Fruit fly (Drosophila melanogaster) whole organism, embryonic: Measurements from ENCODE around the gene trk.

Experiments used
- Antp ChIP-seq: fragments of 200-800 bp; sonication (Bioruptor generic); optimal IDR thresholded peaks from 3 replicates; lab custom pipeline; 2016; ENCODE audit warnings: missing biosample characterization, missing genetic modification characterization
- Atf-2 ChIP-seq: fragments of 200-800 bp; sonication (Bioruptor generic); optimal IDR thresholded peaks from 2 replicates; lab custom pipeline; 2016; ENCODE audit warnings: missing biosample characterization, missing genetic modification characterization
- Atf6 ChIP-seq: fragments of 200-800 bp; sonication (Bioruptor generic); IDR thresholded peaks from 2 replicates; pipeline ENCODE4 v1.3.6; 2022; ENCODE audit warnings: missing biosample characterization, missing genetic modification characterization
- Blimp-1 ChIP-seq: fragments of 200-800 bp; sonication (Bioruptor generic); optimal IDR thresholded peaks from 3 replicates; lab custom pipeline; 2018; ENCODE audit warnings: missing biosample characterization, missing genetic modification characterization, mild to moderate bottlenecking, moderate library complexity, missing genetic modification reagents
- CG10209 ChIP-seq: fragments of 200-800 bp; sonication (Bioruptor generic); optimal IDR thresholded peaks from 3 replicates; lab custom pipeline; 2017; ENCODE audit warnings: missing biosample characterization, mild to moderate bottlenecking, missing genetic modification characterization, missing genetic modification reagents
- CG11695 ChIP-seq: fragments of 200-800 bp; sonication (Bioruptor generic); IDR thresholded peaks from 3 replicates; pipeline ENCODE4 v1.3.6; 2022; ENCODE audit warnings: missing biosample characterization, missing genetic modification characterization
- CG13775 ChIP-seq: fragments of 200-800 bp; sonication (Bioruptor generic); optimal IDR thresholded peaks from 3 replicates; lab custom pipeline; 2017; ENCODE audit warnings: missing biosample characterization, mild to moderate bottlenecking, missing genetic modification characterization
- CG15479 ChIP-seq: fragments of 200-800 bp; sonication (Bioruptor generic); optimal IDR thresholded peaks from 3 replicates; lab custom pipeline; 2019; ENCODE audit warnings: missing biosample characterization, mild to moderate bottlenecking, missing genetic modification characterization, moderate library complexity
- CG18476 ChIP-seq: fragments of 200-800 bp; sonication (Bioruptor generic); optimal IDR thresholded peaks from 2 replicates; lab custom pipeline; 2016; ENCODE audit warnings: missing biosample characterization, mild to moderate bottlenecking, missing genetic modification characterization
- CG2116 ChIP-seq: fragments of 200-800 bp; sonication (Bioruptor generic); optimal IDR thresholded peaks from 3 replicates; lab custom pipeline; 2018; ENCODE audit warnings: missing biosample characterization, mild to moderate bottlenecking, missing genetic modification characterization
- CG30020 ChIP-seq: fragments of 200-800 bp; optimal IDR thresholded peaks from 2 replicates; lab custom pipeline; 2019; ENCODE audit warnings: missing biosample characterization, mild to moderate bottlenecking, missing genetic modification characterization, moderate library complexity
- CG32767 ChIP-seq: fragments of 200-800 bp; sonication (Bioruptor generic); IDR thresholded peaks from 2 replicates; pipeline ENCODE4 v1.3.6; 2022; ENCODE audit warnings: missing biosample characterization, missing genetic modification characterization
- CG33557 ChIP-seq: fragments of 200-800 bp; sonication (Bioruptor generic); optimal IDR thresholded peaks from 2 replicates; lab custom pipeline; 2019; ENCODE audit warnings: missing biosample characterization, mild to moderate bottlenecking, missing genetic modification characterization, moderate library complexity
- CG4820 ChIP-seq: fragments of 200-800 bp; sonication (Bioruptor generic); optimal IDR thresholded peaks from 3 replicates; lab custom pipeline; 2016; ENCODE audit warnings: missing biosample characterization, missing genetic modification characterization
- CG5245 ChIP-seq: fragments of 200-800 bp; sonication (Bioruptor generic); optimal IDR thresholded peaks from 3 replicates; lab custom pipeline; 2016; ENCODE audit warnings: missing biosample characterization, missing genetic modification characterization
- CkIIα-i1 ChIP-seq: fragments of 200-800 bp; sonication (Bioruptor generic); IDR thresholded peaks from 2 replicates; pipeline ENCODE4 v1.3.6; 2022; ENCODE audit warnings: missing biosample characterization, missing genetic modification characterization
- CoRest ChIP-seq: fragments of 200-800 bp; sonication (Bioruptor generic); optimal IDR thresholded peaks from 3 replicates; lab custom pipeline; 2018; ENCODE audit warnings: missing biosample characterization, mild to moderate bottlenecking, missing genetic modification characterization, moderate library complexity
- CrebB ChIP-seq: fragments of 200-800 bp; sonication (Bioruptor generic); optimal IDR thresholded peaks from 3 replicates; lab custom pipeline; 2018; ENCODE audit warnings: missing biosample characterization, mild to moderate bottlenecking, missing genetic modification characterization
- Deaf1 ChIP-seq: fragments of 200-800 bp; optimal IDR thresholded peaks from 3 replicates; lab custom pipeline; 2019; ENCODE audit warnings: missing biosample characterization, mild to moderate bottlenecking, missing genetic modification characterization, moderate library complexity
- Dek ChIP-seq: fragments of 200-800 bp; sonication (Bioruptor generic); optimal IDR thresholded peaks from 3 replicates; lab custom pipeline; 2019; ENCODE audit warnings: missing biosample characterization, mild to moderate bottlenecking, missing genetic modification characterization, moderate library complexity
- Hr3 ChIP-seq: fragments of 200-800 bp; sonication (Bioruptor generic); optimal IDR thresholded peaks from 3 replicates; lab custom pipeline; 2016; ENCODE audit warnings: missing biosample characterization, missing genetic modification characterization
- Jarid2 ChIP-seq: fragments of 200-800 bp; sonication (Bioruptor generic); optimal IDR thresholded peaks from 3 replicates; lab custom pipeline; 2017; ENCODE audit warnings: mild to moderate bottlenecking, missing biosample characterization, missing genetic modification reagents, missing genetic modification characterization
- MTF-1 ChIP-seq: fragments of 200-800 bp; sonication (Bioruptor generic); optimal IDR thresholded peaks from 2 replicates; lab custom pipeline; 2018; ENCODE audit warnings: missing biosample characterization, mild to moderate bottlenecking, missing genetic modification characterization, borderline replicate concordance
- Mad ChIP-seq: fragments of 200-800 bp; sonication (Bioruptor generic); optimal IDR thresholded peaks from 2 replicates; lab custom pipeline; 2016; ENCODE audit warnings: missing biosample characterization, missing genetic modification characterization
- NFAT ChIP-seq: fragments of 200-800 bp; sonication (Bioruptor generic); IDR thresholded peaks from 2 replicates; pipeline ENCODE4 v1.3.6; 2022; ENCODE audit warnings: missing biosample characterization, missing genetic modification characterization
- Nf-YC ChIP-seq: fragments of 200-800 bp; optimal IDR thresholded peaks from 3 replicates; lab custom pipeline; 2019; ENCODE audit warnings: missing biosample characterization, mild to moderate bottlenecking, missing genetic modification characterization, moderate library complexity
- Optix ChIP-seq: fragments of 200-800 bp; sonication (Bioruptor generic); IDR thresholded peaks from 3 replicates; pipeline ENCODE4 v1.3.6; 2022; ENCODE audit warnings: missing biosample characterization, missing genetic modification characterization
- TFAM ChIP-seq: fragments of 200-800 bp; sonication (Bioruptor generic); optimal IDR thresholded peaks from 2 replicates; lab custom pipeline; 2017; ENCODE audit warnings: missing biosample characterization, missing genetic modification characterization, inconsistent platforms
- Usf ChIP-seq: fragments of 200-800 bp; sonication (Bioruptor generic); optimal IDR thresholded peaks from 2 replicates; lab custom pipeline; 2017; ENCODE audit warnings: missing genotype, missing biosample characterization, missing genetic modification characterization
- bbx ChIP-seq: fragments of 200-800 bp; sonication (Bioruptor generic); IDR thresholded peaks from 2 replicates; pipeline ENCODE4 v1.3.6; 2022; ENCODE audit warnings: missing biosample characterization, missing genetic modification characterization; ENCODE audit not compliant: partially characterized antibody
- bigmax ChIP-seq: fragments of 200-800 bp; sonication (Bioruptor generic); optimal IDR thresholded peaks from 2 replicates; lab custom pipeline; 2018; ENCODE audit warnings: missing biosample characterization, mild to moderate bottlenecking, missing genetic modification characterization
- corto ChIP-seq: fragments of 200-800 bp; sonication (Bioruptor generic); optimal IDR thresholded peaks from 2 replicates; lab custom pipeline; 2016; ENCODE audit warnings: missing biosample characterization, mild to moderate bottlenecking, missing genetic modification characterization, moderate library complexity
- crp ChIP-seq, 2 experiments: fragments of 200-800 bp; sonication (Bioruptor generic); optimal IDR thresholded peaks; 2 replicates in 1 of 2; 3 replicates in 1 of 2; lab custom pipeline; 2017; ENCODE audit warnings: missing biosample characterization in 2 of 2, missing genetic modification characterization in 2 of 2, mild to moderate bottlenecking in 1 of 2, moderate library complexity in 1 of 2
- fd3F ChIP-seq: fragments of 200-800 bp; sonication (Bioruptor generic); optimal IDR thresholded peaks from 2 replicates; lab custom pipeline; 2018; ENCODE audit warnings: missing biosample characterization, mild to moderate bottlenecking, missing genetic modification characterization, moderate library complexity
- gce ChIP-seq: fragments of 200-800 bp; sonication (Bioruptor generic); IDR thresholded peaks from 3 replicates; pipeline ENCODE4 v1.3.6; 2022; ENCODE audit warnings: missing biosample characterization, missing genetic modification characterization
- gcm2 ChIP-seq: fragments of 200-800 bp; sonication (Bioruptor generic); optimal IDR thresholded peaks from 2 replicates; lab custom pipeline; 2016; ENCODE audit warnings: missing biosample characterization, missing genetic modification characterization
- gfzf ChIP-seq: fragments of 200-800 bp; sonication (Bioruptor generic); optimal IDR thresholded peaks from 2 replicates; lab custom pipeline; 2016; ENCODE audit warnings: missing biosample characterization, mild to moderate bottlenecking, missing genetic modification characterization, moderate library complexity
- gt ChIP-seq: fragments of 200-800 bp; sonication (Bioruptor generic); IDR thresholded peaks from 2 replicates; pipeline ENCODE4 v1.3.6; 2022; ENCODE audit warnings: missing biosample characterization, missing genetic modification characterization
- jing ChIP-seq: fragments of 200-800 bp; sonication (Bioruptor generic); optimal IDR thresholded peaks from 2 replicates; lab custom pipeline; 2018; ENCODE audit warnings: missing biosample characterization, mild to moderate bottlenecking, missing genetic modification characterization
- kni ChIP-seq: fragments of 200-800 bp; sonication (Bioruptor generic); optimal IDR thresholded peaks from 3 replicates; lab custom pipeline; 2017; ENCODE audit warnings: mild to moderate bottlenecking, missing biosample characterization, missing genetic modification reagents, missing genetic modification characterization
- maf-S ChIP-seq: fragments of 200-800 bp; sonication (Bioruptor generic); optimal IDR thresholded peaks from 2 replicates; lab custom pipeline; 2016; ENCODE audit warnings: missing biosample characterization, missing genetic modification characterization
- nau ChIP-seq: fragments of 200-800 bp; sonication (Bioruptor generic); optimal IDR thresholded peaks from 3 replicates; lab custom pipeline; 2017; ENCODE audit warnings: missing biosample characterization, mild to moderate bottlenecking, missing genetic modification characterization, missing genetic modification reagents
- odd ChIP-seq: fragments of 200-800 bp; sonication (Bioruptor generic); optimal IDR thresholded peaks from 2 replicates; lab custom pipeline; 2017; ENCODE audit warnings: missing biosample characterization, mild to moderate bottlenecking, missing genetic modification characterization
- pan ChIP-seq, 4 experiments: fragments of >200 bp in 3 of 4; fragments of 200-800 bp in 1 of 4; sonication (Bioruptor generic) in 1 of 4; optimal IDR thresholded peaks in 3 of 4; IDR thresholded peaks in 1 of 4; 2 replicates each; pipeline versions ENCODE4 v1.3.6 to Lab custom; 2017 to 2022; ENCODE audit warnings: missing biosample characterization in 2 of 4, missing genetic modification characterization in 2 of 4, mixed read lengths in 1 of 4
- run ChIP-seq: fragments of 200-800 bp; sonication (Bioruptor generic); optimal IDR thresholded peaks from 3 replicates; lab custom pipeline; 2018; ENCODE audit warnings: missing biosample characterization, mild to moderate bottlenecking, missing genetic modification characterization
- schlank ChIP-seq: fragments of 200-800 bp; sonication (Bioruptor generic); optimal IDR thresholded peaks from 2 replicates; lab custom pipeline; 2018; ENCODE audit warnings: missing biosample characterization, mild to moderate bottlenecking, missing genetic modification characterization
- sima ChIP-seq: fragments of 200-800 bp; sonication (Bioruptor generic); optimal IDR thresholded peaks from 2 replicates; lab custom pipeline; 2016; ENCODE audit warnings: missing biosample characterization, missing genetic modification characterization
- tgo ChIP-seq: fragments of 200-800 bp; sonication (Bioruptor generic); IDR thresholded peaks from 3 replicates; pipeline ENCODE4 v1.3.6; 2022; ENCODE audit warnings: missing biosample characterization, missing genetic modification characterization
- unpg ChIP-seq: fragments of 200-800 bp; sonication (Bioruptor generic); optimal IDR thresholded peaks from 3 replicates; lab custom pipeline; 2018; ENCODE audit warnings: missing biosample characterization, mild to moderate bottlenecking, missing genetic modification characterization, moderate library complexity
- yki ChIP-seq: fragments of >200 bp; optimal IDR thresholded peaks from 3 replicates; lab custom pipeline; 2018
- zf30C ChIP-seq: fragments of 200-800 bp; sonication (Bioruptor generic); optimal IDR thresholded peaks from 3 replicates; lab custom pipeline; 2018; ENCODE audit warnings: missing biosample characterization, mild to moderate bottlenecking, missing genetic modification characterization

trk gene

DNA sequence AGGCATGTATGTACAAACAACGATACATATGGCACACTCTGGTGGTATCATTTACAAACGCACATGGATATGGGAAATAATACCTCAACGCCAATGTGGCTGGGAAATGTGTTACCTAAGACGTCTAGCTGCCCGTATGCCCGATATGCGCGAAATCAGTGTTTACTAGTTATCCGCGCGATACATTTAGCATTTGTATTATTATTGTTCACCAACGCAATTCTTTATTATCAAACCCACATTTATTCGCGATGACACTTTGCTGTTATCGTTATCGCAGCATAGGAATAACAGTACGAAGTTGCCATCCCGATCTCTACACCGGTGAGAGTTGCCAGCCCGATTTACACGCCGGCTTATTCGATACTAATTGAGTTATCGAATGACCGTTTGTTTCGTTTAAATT lies 25.3 kb downstream of the trk start, which contains the start of gene chico (continued):
- TF ChIP-seq Dek (tag; lab: Kevin White, UChicago) = no peak
- no peak for TF ChIP-seq fd3F (GFP tag; lab: Kevin White, UChicago)
- no peak for TF ChIP-seq odd (GFP tag; lab: Kevin White, UChicago)
- no peak for TF ChIP-seq CkIIα-i1 (GFP tag; lab: Robert Waterston, UW)
- TF ChIP-seq CG30020 = peak; percentile 91
- TF ChIP-seq CG5245 = no peak
- TF ChIP-seq corto (GFP tag; lab: Kevin White, UChicago) = no peak
- TF ChIP-seq Deaf1 (tag; lab: Kevin White, UChicago) = no peak
- TF ChIP-seq CG32767 (GFP tag; lab: Robert Waterston, UW) = peak; percentile 71; the same call in 1 of the 2 replicates
- no peak for TF ChIP-seq Usf
- TF ChIP-seq yki = no peak
- no peak for TF ChIP-seq gcm2 (GFP tag; lab: Kevin White, UChicago)
- no peak for TF ChIP-seq gce (GFP tag; lab: Robert Waterston, UW)
- no peak for TF ChIP-seq Jarid2 (GFP tag; lab: Kevin White, UChicago)
- TF ChIP-seq CG33557 = no peak
- no peak for TF ChIP-seq kni
- TF ChIP-seq jing (GFP tag; lab: Kevin White, UChicago) = no peak
- TF ChIP-seq Antp (GFP tag; lab: Kevin White, UChicago) = no peak
- TF ChIP-seq Optix (GFP tag; lab: Robert Waterston, UW) = no peak
- no peak for TF ChIP-seq run (tag; lab: Kevin White, UChicago)
- no peak for TF ChIP-seq CG10209 (GFP tag; lab: Kevin White, UChicago)
- no peak for TF ChIP-seq CG15479 (GFP tag; lab: Kevin White, UChicago)
- no peak for TF ChIP-seq CG4820 (GFP tag; lab: Kevin White, UChicago)
- no peak for TF ChIP-seq crp (GFP tag; optimal IDR thresholded peaks at IDR 0.05; lab: Kevin White, UChicago)
- TF ChIP-seq nau (GFP tag; lab: Kevin White, UChicago) = no peak
- no peak for TF ChIP-seq sima
- TF ChIP-seq CoRest (tag; lab: Kevin White, UChicago) = no peak
- no peak for TF ChIP-seq zf30C (GFP tag; lab: Kevin White, UChicago)
- TF ChIP-seq MTF-1 = no peak
- no peak for TF ChIP-seq CG11695 (GFP tag; lab: Robert Waterston, UW)
- TF ChIP-seq unpg (GFP tag; lab: Kevin White, UChicago) = no peak
- TF ChIP-seq CG18476 (GFP tag; lab: Kevin White, UChicago) = no peak
- no peak for TF ChIP-seq tgo (GFP tag; lab: Robert Waterston, UW)
- no peak for TF ChIP-seq Blimp-1 (GFP tag; lab: Kevin White, UChicago)
- peak; percentile 74 for TF ChIP-seq bbx (GFP tag; lab: Robert Waterston, UW)
- TF ChIP-seq TFAM (GFP tag; lab: Kevin White, UChicago) = no peak
- TF ChIP-seq gt (GFP tag; lab: Robert Waterston, UW) = no peak
- peak; percentile 68 for TF ChIP-seq CG2116 (GFP tag; lab: Kevin White, UChicago)
- TF ChIP-seq Atf-2 (GFP tag; lab: Kevin White, UChicago) = no peak
- TF ChIP-seq CG13775 (GFP tag; lab: Kevin White, UChicago) = no peak
- no peak for TF ChIP-seq maf-S
- TF ChIP-seq gfzf (GFP tag; lab: Kevin White, UChicago) = peak; percentile 38
- no peak for TF ChIP-seq Mad
- no peak for TF ChIP-seq schlank (tag; lab: Kevin White, UChicago)
- no peak for TF ChIP-seq pan (optimal IDR thresholded peaks at IDR 0.05; lab: Kevin White, UChicago)
- no peak for TF ChIP-seq pan (GFP tag; optimal IDR thresholded peaks at IDR 0.05 in 1 of 2, IDR thresholded peaks at IDR 0.05 in 1 of 2)
- no peak for TF ChIP-seq CrebB (tag; lab: Kevin White, UChicago)
- no peak for TF ChIP-seq Hr3
- TF ChIP-seq bigmax (GFP tag; lab: Kevin White, UChicago) = peak; percentile 13
- TF ChIP-seq NFAT = no peak
- TF ChIP-seq Atf6 (GFP tag; lab: Robert Waterston, UW) = 0 out of 2 replicates have a peak, but pooled peaks have one; percentile 12
- no peak for TF ChIP-seq Nf-YC (tag; lab: Kevin White, UChicago)
